Worm (Caenorhabditis elegans): ENCODE data around the gene ZC376.8.

ce11 chrV:14194514-14194913 lies 14.5 kb downstream of the ZC376.8 start:
- TF ChIP-seq ceh-2 (tag; optimal IDR thresholded peaks at IDR 0.05) = no peak
- TF ChIP-seq sox-4 (tag; optimal IDR thresholded peaks at IDR 0.05) = no peak
- no peak for TF ChIP-seq nfya-1 (tag; optimal IDR thresholded peaks at IDR 0.05)
- no peak for TF ChIP-seq pha-2 (tag; optimal IDR thresholded peaks at IDR 0.05)
- TF ChIP-seq ceh-22 (tag; optimal IDR thresholded peaks at IDR 0.05) = no peak
- no peak for TF ChIP-seq fkh-6 (tag; optimal IDR thresholded peaks at IDR 0.05)
- TF ChIP-seq pha-4 (tag; optimal IDR thresholded peaks at IDR 0.05) = no peak
- TF ChIP-seq nhr-11 (tag; optimal IDR thresholded peaks at IDR 0.05) = no peak
- no peak for TF ChIP-seq pqm-1 (tag; optimal IDR thresholded peaks at IDR 0.05)
- no peak for TF ChIP-seq ama-1 (optimal IDR thresholded peaks at IDR 0.05)
